Fruit fly (Drosophila melanogaster): ENCODE results near the gene CG15202.
"Not testable (repeated sequence)": the region's sequence is repeated elsewhere in the genome, so short reads cannot be mapped to it uniquely, and the experiment has no call there.

The CG15202 gene

DNA sequence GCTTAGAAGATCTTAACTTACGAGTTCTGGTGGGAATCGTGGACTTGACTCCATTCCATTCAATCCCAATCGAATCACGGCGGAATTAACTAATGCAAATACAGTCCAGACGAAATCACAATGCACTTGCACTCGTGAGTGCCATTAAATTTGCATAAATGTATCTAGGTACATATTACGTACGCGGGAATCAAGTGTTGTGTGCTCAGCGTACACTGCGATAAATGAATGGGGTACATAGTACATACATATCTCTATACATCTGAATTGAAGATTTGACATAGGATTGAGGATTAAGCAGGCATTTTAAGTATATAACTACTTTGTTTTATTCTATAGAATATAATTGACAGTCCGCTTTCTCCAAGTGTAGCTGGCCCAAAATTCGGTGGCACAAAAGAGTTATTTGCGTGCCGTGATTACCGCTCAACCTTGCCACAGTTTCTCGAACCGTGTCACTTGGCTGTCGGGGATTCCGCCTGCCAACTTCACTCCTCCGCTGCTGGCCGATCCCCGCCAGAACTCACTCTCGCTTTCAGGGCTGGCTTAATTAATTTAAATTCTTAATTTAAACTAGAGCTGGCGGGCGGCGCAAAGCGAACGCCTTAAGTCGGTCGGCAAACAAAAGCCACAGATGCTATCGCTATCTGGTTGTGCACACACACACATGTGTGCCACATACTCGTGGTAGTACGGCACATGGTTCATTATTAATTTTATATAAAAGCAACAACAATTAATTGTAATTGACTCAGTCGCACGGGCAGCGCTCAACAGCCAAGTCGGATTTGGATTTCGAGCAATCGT, at the start of gene CG15202, which contains the start of gene CG15199:
Gene CG15202, plus strand, starts transcription at position 757 of the 807 bp plus-strand sequence.
Gene CG15199, minus strand, starts transcription at position 51 of the 807 bp plus-strand sequence.
- no peak for TF ChIP-seq CG12768 (GFP tag; optimal IDR thresholded peaks at IDR 0.05)
- peak; percentile 11 for TF ChIP-seq Mnt (GFP tag; optimal IDR thresholded peaks at IDR 0.05)
- no peak for TF ChIP-seq CG1620 (GFP tag; optimal IDR thresholded peaks at IDR 0.05)
- peak; percentile 44 for TF ChIP-seq Hr96 (GFP tag; optimal IDR thresholded peaks at IDR 0.05)
- TF ChIP-seq CG5204 (GFP tag; optimal IDR thresholded peaks at IDR 0.05): peak; percentile 19
- no peak for TF ChIP-seq cic (GFP tag; optimal IDR thresholded peaks at IDR 0.05)
- no peak for TF ChIP-seq CG33017 (tag; optimal IDR thresholded peaks at IDR 0.05)
- TF ChIP-seq CG14711 (tag; optimal IDR thresholded peaks at IDR 0.05): no peak

DNA sequence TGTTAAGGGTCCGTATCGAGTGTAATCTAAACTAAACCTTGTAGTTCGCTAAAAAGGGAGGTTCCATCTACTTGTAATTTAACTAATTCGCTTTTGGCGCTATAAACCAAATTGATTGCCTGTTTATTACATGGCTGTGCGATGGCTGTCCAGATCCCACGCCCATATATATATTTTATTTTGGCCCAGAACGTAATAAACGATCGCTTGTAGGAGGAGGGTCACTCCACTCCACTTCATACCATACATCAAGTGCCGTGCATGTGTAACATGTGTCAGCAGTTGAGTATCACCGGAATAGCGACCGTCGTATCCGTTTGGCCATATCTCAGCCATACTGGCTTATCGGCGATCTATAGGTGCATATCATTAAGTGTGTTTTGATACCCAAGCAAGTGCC, 47.1 kb upstream of the CG15202 start:
- TF ChIP-seq Mnt (GFP tag; optimal IDR thresholded peaks at IDR 0.05) (peak; percentile 55), pad (GFP tag; optimal IDR thresholded peaks at IDR 0.05) (no peak), cic (GFP tag; optimal IDR thresholded peaks at IDR 0.05) (peak; percentile 15), CG33017 (tag; optimal IDR thresholded peaks at IDR 0.05) (no peak), tj (GFP tag; optimal IDR thresholded peaks at IDR 0.05) (no peak), CG5204 (GFP tag; optimal IDR thresholded peaks at IDR 0.05) (no peak)

DNA sequence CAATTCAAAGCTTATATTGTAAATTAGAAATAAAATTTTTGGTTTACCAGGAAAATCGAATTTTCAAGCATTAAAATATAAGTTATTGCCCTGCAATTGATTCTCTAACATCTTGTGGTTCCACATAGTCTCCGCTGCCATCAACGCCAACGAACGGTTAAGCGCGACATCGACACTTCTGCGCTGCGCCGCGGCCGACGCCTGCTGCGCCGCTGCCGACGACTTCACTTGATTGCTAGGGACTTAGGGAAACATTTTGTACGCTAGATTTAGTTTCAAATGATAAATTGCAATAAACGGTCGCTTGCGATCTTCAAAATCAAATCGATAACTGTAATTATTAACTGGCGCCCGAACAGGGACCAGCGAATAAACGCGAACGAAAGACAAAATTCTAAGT, 46.4 kb upstream of the CG15202 start, which contains the start of gene CG42249:
Gene CG42249, plus strand, starts transcription at position 301 of the 400 bp plus-strand sequence.
- not testable (repeated sequence) for TF ChIP-seq bab1 (GFP tag; optimal IDR thresholded peaks at IDR 0.05); kay (GFP tag; ENCODE audit: borderline replicate concordance); cnc (optimal IDR thresholded peaks at IDR 0.05)

DNA sequence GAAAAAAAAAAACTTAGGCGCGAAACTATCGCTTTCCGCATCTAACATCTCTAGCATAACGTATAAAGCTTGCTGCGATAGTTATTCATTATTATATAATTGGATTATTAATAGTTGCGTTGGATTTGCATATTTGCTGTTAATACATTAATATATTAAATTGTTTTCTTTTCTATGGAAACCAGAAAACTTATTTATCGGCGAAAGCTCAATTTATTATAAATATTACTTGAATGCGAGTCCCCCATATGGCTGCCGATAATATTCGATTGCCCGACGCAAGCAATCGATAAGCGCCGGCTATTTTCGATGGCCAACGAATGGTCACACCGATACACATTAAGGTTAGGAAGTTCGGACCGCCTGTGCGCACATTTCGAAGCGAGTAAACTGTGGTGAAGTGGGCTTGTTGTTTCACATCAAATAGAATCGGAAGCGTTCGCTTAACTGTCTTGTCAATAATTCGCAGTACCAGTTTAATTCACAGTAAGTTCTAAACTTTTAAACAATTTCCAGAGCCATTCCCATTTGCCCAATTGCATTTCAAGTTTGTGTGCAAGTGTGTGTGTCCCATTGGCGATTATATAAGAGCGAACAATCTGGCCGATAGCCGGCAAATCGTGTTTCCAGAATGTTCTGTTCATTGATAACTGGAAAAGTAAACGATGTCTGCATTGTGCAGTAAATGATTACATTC, 34.0 kb upstream of the CG15202 start, which contains the start of gene Hsp60A:
Gene Hsp60A, plus strand, starts transcription at position 335 of the 697 bp plus-strand sequence.
- peak; percentile 33 for TF ChIP-seq toe (GFP tag; optimal IDR thresholded peaks at IDR 0.05)
- peak; percentile 14 for TF ChIP-seq Crg-1 (GFP tag; optimal IDR thresholded peaks at IDR 0.05)
- TF ChIP-seq kay (GFP tag; ENCODE audit: borderline replicate concordance): no peak
- no peak for TF ChIP-seq Mnt (GFP tag; optimal IDR thresholded peaks at IDR 0.05)
- peak; percentile 73 for TF ChIP-seq CG1620 (GFP tag; optimal IDR thresholded peaks at IDR 0.05)
- no peak for TF ChIP-seq Clk (GFP tag; optimal IDR thresholded peaks at IDR 0.05)
- peak; percentile 12 for TF ChIP-seq CG33017 (tag; optimal IDR thresholded peaks at IDR 0.05)
- TF ChIP-seq CG7101 (tag; optimal IDR thresholded peaks at IDR 0.05): peak; percentile 76
- peak; percentile 3 for TF ChIP-seq cic (GFP tag; optimal IDR thresholded peaks at IDR 0.05)
- peak; percentile 61 for TF ChIP-seq ovo (GFP tag; optimal IDR thresholded peaks at IDR 0.05)
- TF ChIP-seq CG14711 (tag; optimal IDR thresholded peaks at IDR 0.05): peak; percentile 58
- no peak for TF ChIP-seq CG11617 (GFP tag; optimal IDR thresholded peaks at IDR 0.05)
- no peak for TF ChIP-seq CG5204 (GFP tag; optimal IDR thresholded peaks at IDR 0.05)
- TF ChIP-seq tj (GFP tag; optimal IDR thresholded peaks at IDR 0.05): peak; percentile 47
- TF ChIP-seq Hr96 (GFP tag; optimal IDR thresholded peaks at IDR 0.05): peak; percentile 56
- TF ChIP-seq CG7045 (GFP tag; optimal IDR thresholded peaks at IDR 0.05): no peak
- peak; percentile 84 for TF ChIP-seq bab1 (GFP tag; optimal IDR thresholded peaks at IDR 0.05)
- TF ChIP-seq cnc (optimal IDR thresholded peaks at IDR 0.05): no peak
- TF ChIP-seq pad (GFP tag; optimal IDR thresholded peaks at IDR 0.05): peak; percentile 37
- TF ChIP-seq CG12768 (GFP tag; optimal IDR thresholded peaks at IDR 0.05): no peak

DNA sequence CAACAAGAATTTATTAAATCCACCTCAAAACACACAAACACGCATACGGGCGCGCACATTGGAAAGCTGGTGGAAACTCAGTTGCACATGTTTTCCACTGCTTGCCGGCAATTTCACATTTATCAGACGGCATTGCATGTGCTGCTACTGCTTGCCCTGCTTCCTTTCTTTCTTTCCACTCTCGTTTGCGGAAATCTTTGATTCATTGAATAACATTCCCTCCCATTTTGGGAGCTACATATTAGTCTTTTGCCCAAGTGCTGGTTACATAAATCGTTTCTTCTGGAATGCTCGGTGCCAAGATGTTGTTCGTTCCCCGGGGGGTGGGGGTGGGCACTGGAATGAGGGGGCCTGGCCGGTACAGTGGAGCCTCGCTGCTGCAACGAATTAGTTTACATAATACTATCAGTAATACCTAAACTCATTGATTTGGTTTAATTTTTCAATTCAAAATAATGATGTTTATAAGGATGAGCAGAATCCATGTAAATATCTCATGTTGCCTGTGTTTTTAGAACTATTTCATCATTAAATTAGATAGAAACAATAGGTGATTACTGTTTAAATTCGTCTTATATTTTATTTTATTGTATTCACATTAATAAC, 33.4 kb upstream of the CG15202 start:
- no peak for TF ChIP-seq cnc (optimal IDR thresholded peaks at IDR 0.05)
- peak; percentile 12 for TF ChIP-seq CG11617 (GFP tag; optimal IDR thresholded peaks at IDR 0.05)
- TF ChIP-seq CG7045 (GFP tag; optimal IDR thresholded peaks at IDR 0.05): no peak
- no peak for TF ChIP-seq Clk (GFP tag; optimal IDR thresholded peaks at IDR 0.05)
- peak; percentile 22 for TF ChIP-seq CG33017 (tag; optimal IDR thresholded peaks at IDR 0.05)
- peak; percentile 2 for TF ChIP-seq pad (GFP tag; optimal IDR thresholded peaks at IDR 0.05)
- TF ChIP-seq CG7101 (tag; optimal IDR thresholded peaks at IDR 0.05): peak; percentile 2
- peak; percentile 20 for TF ChIP-seq Crg-1 (GFP tag; optimal IDR thresholded peaks at IDR 0.05)
- TF ChIP-seq Mnt (GFP tag; optimal IDR thresholded peaks at IDR 0.05): peak; percentile 100
- peak; percentile 36 for TF ChIP-seq CG14711 (tag; optimal IDR thresholded peaks at IDR 0.05)

DNA sequence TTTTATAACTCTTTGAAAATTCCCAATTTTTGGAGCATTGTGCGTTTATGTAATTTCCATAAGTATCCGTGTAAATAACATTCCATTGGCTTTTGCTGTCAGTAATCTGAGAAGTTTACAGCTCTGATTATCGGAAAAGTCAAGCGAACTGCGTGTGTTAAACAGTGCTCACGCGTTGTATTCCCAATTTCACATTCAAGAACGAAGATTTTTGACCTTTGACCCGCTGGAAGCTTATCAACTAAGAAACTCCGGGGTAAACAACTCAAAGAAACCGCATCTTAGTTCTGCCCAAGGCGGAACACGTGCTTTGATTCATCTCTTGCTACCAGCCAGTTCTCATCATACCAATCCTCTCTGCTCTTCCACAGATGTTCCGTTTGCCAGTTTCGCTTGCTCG, 32.7 kb upstream of the CG15202 start:
- TF ChIP-seq cnc (optimal IDR thresholded peaks at IDR 0.05) (no peak), toe (GFP tag; optimal IDR thresholded peaks at IDR 0.05) (no peak), CG1620 (GFP tag; optimal IDR thresholded peaks at IDR 0.05) (no peak), pad (GFP tag; optimal IDR thresholded peaks at IDR 0.05) (no peak), bab1 (GFP tag; optimal IDR thresholded peaks at IDR 0.05) (no peak), Clk (GFP tag; optimal IDR thresholded peaks at IDR 0.05) (no peak), cic (GFP tag; optimal IDR thresholded peaks at IDR 0.05) (no peak), Mnt (GFP tag; optimal IDR thresholded peaks at IDR 0.05) (no peak), Hr96 (GFP tag; optimal IDR thresholded peaks at IDR 0.05) (no peak), CG7101 (tag; optimal IDR thresholded peaks at IDR 0.05) (no peak), Crg-1 (GFP tag; optimal IDR thresholded peaks at IDR 0.05) (no peak), CG14711 (tag; optimal IDR thresholded peaks at IDR 0.05) (no peak), kay (GFP tag; ENCODE audit: borderline replicate concordance) (no peak), CG12768 (GFP tag; optimal IDR thresholded peaks at IDR 0.05) (no peak), CG11617 (GFP tag; optimal IDR thresholded peaks at IDR 0.05) (no peak), tj (GFP tag; optimal IDR thresholded peaks at IDR 0.05) (no peak), CG7045 (GFP tag; optimal IDR thresholded peaks at IDR 0.05) (no peak), ovo (GFP tag; optimal IDR thresholded peaks at IDR 0.05) (no peak), CG33017 (tag; optimal IDR thresholded peaks at IDR 0.05) (no peak), CG5204 (GFP tag; optimal IDR thresholded peaks at IDR 0.05) (no peak)
